Worm (Caenorhabditis elegans) whole organism, L3 larva: Measurements from ENCODE around the gene C05B5.1.
A peak's percentile ranks its signal among the peaks of the same experiment; 100 is the strongest.

Experiments
- R02D3.7 ChIP-seq: fragments of 150-350 bp; optimal IDR thresholded peaks from 2 replicates; lab custom pipeline; 2014; ENCODE audit warnings: missing biosample characterization, missing genetic modification characterization
- ceh-16 ChIP-seq: sonication (generic microtip); optimal IDR thresholded peaks from 2 replicates; lab custom pipeline; 2017; ENCODE audit warnings: missing biosample characterization, missing genetic modification characterization
- ceh-28 ChIP-seq: fragments of 150-350 bp; optimal IDR thresholded peaks from 2 replicates; lab custom pipeline; 2014; ENCODE audit warnings: missing biosample characterization, missing genetic modification reagents, missing genetic modification characterization
- daf-12 ChIP-seq: fragments of 150-350 bp; optimal IDR thresholded peaks from 2 replicates; lab custom pipeline; 2014; ENCODE audit warnings: missing biosample characterization, missing genetic modification reagents, missing genetic modification characterization
- egl-27 ChIP-seq: sonication (generic microtip); optimal IDR thresholded peaks from 4 replicates; lab custom pipeline; 2017; ENCODE audit warnings: missing biosample characterization, missing genetic modification reagents, missing genetic modification characterization
- egl-5 ChIP-seq: fragments of 150-350 bp; optimal IDR thresholded peaks from 2 replicates; lab custom pipeline; 2017; ENCODE audit warnings: missing biosample characterization, missing genetic modification reagents, missing genetic modification characterization, inconsistent platforms
- eor-1 ChIP-seq, 2 experiments: fragments of 150-350 bp; optimal IDR thresholded peaks; 2 replicates each; lab custom pipeline; 2014 to 2018; ENCODE audit warnings: missing biosample characterization in 2 of 2, missing genetic modification characterization in 2 of 2
- fkh-10 ChIP-seq: sonication (generic microtip); optimal IDR thresholded peaks from 2 replicates; lab custom pipeline; 2017; ENCODE audit warnings: missing biosample characterization, missing genetic modification reagents, missing genetic modification characterization
- fkh-2 ChIP-seq: fragments of 150-350 bp; optimal IDR thresholded peaks from 2 replicates; lab custom pipeline; 2014; ENCODE audit warnings: missing biosample characterization, missing genetic modification reagents, missing genetic modification characterization
- fos-1 ChIP-seq: fragments of 150-350 bp; optimal IDR thresholded peaks from 2 replicates; lab custom pipeline; 2014; ENCODE audit warnings: missing biosample characterization, missing genetic modification characterization
- hmg-11 ChIP-seq: sonication (generic microtip); optimal IDR thresholded peaks from 2 replicates; lab custom pipeline; 2016; ENCODE audit warnings: missing genetic modification characterization, missing compliant biosample characterization
- lin-15B ChIP-seq: fragments of 150-350 bp; optimal IDR thresholded peaks from 2 replicates; lab custom pipeline; 2014; ENCODE audit warnings: missing biosample characterization, missing genetic modification characterization
- lin-39 ChIP-seq: fragments of 150-350 bp; optimal IDR thresholded peaks from 2 replicates; lab custom pipeline; 2018; ENCODE audit warnings: missing biosample characterization, missing genetic modification reagents, missing genetic modification characterization
- mdl-1 ChIP-seq: fragments of 150-350 bp; optimal IDR thresholded peaks from 2 replicates; lab custom pipeline; 2014; ENCODE audit warnings: missing biosample characterization, missing genetic modification characterization
- mml-1 ChIP-seq: fragments of 150-350 bp; sonication (generic microtip); optimal IDR thresholded peaks from 3 replicates; lab custom pipeline; 2014; ENCODE audit warnings: missing biosample characterization, missing genetic modification characterization
- nfya-1 ChIP-seq: sonication (generic microtip); optimal IDR thresholded peaks from 2 replicates; lab custom pipeline; 2017; ENCODE audit warnings: missing genetic modification characterization, mild to moderate bottlenecking, missing compliant biosample characterization, antibody characterized with exemption, moderate library complexity; ENCODE audit not compliant: insufficient read depth
- nhr-11 ChIP-seq: fragments of 150-350 bp; optimal IDR thresholded peaks from 2 replicates; lab custom pipeline; 2014; ENCODE audit warnings: missing biosample characterization, missing genetic modification characterization
- nhr-12 ChIP-seq: fragments of 150-350 bp; optimal IDR thresholded peaks from 2 replicates; lab custom pipeline; 2014; ENCODE audit warnings: missing biosample characterization, missing genetic modification characterization
- nhr-23 ChIP-seq: fragments of 150-350 bp; optimal IDR thresholded peaks from 2 replicates; lab custom pipeline; 2014; ENCODE audit warnings: missing biosample characterization, missing genetic modification reagents, missing genetic modification characterization
- nhr-237 ChIP-seq: fragments of 150-350 bp; optimal IDR thresholded peaks from 2 replicates; lab custom pipeline; 2014; ENCODE audit warnings: missing biosample characterization, missing genetic modification characterization
- nhr-25 ChIP-seq: sonication (generic microtip); optimal IDR thresholded peaks from 2 replicates; lab custom pipeline; 2017; ENCODE audit warnings: missing biosample characterization, missing genetic modification characterization
- nhr-28 ChIP-seq: fragments of 150-350 bp; optimal IDR thresholded peaks from 2 replicates; lab custom pipeline; 2014; ENCODE audit warnings: missing biosample characterization, missing genetic modification characterization
- nhr-67 ChIP-seq: fragments of 150-350 bp; optimal IDR thresholded peaks from 2 replicates; lab custom pipeline; 2014; ENCODE audit warnings: missing biosample characterization, missing genetic modification characterization
- nhr-76 ChIP-seq: fragments of 150-350 bp; sonication (generic microtip); optimal IDR thresholded peaks from 5 replicates; lab custom pipeline; 2014; ENCODE audit warnings: missing biosample characterization, missing genetic modification characterization
- pqm-1 ChIP-seq: fragments of 150-350 bp; optimal IDR thresholded peaks from 2 replicates; lab custom pipeline; 2017; ENCODE audit warnings: missing biosample characterization, missing genetic modification characterization, inconsistent platforms
- sea-2 ChIP-seq: fragments of 150-350 bp; sonication (generic microtip); optimal IDR thresholded peaks from 4 replicates; lab custom pipeline; 2014; ENCODE audit warnings: missing biosample characterization, missing genetic modification reagents, missing genetic modification characterization
- skn-1 ChIP-seq: fragments of 150-350 bp; optimal IDR thresholded peaks from 2 replicates; lab custom pipeline; 2014; ENCODE audit warnings: missing biosample characterization, missing genetic modification characterization
- snpc-4 ChIP-seq: fragments of 150-350 bp; optimal IDR thresholded peaks from 2 replicates; lab custom pipeline; 2014; ENCODE audit warnings: missing biosample characterization, missing genetic modification characterization
- tbx-2 ChIP-seq: sonication (generic microtip); optimal IDR thresholded peaks from 2 replicates; lab custom pipeline; 2016; ENCODE audit warnings: mild to moderate bottlenecking, missing genetic modification characterization, missing compliant biosample characterization
- unc-39 ChIP-seq: sonication (generic microtip); optimal IDR thresholded peaks from 4 replicates; lab custom pipeline; 2017; ENCODE audit warnings: missing biosample characterization, missing genetic modification characterization
- unc-62 ChIP-seq: fragments of 150-350 bp; sonication (generic microtip); optimal IDR thresholded peaks from 4 replicates; lab custom pipeline; 2014; ENCODE audit warnings: missing biosample characterization, missing genetic modification reagents, missing genetic modification characterization
- zag-1 ChIP-seq: fragments of 150-350 bp; optimal IDR thresholded peaks from 2 replicates; lab custom pipeline; 2014; ENCODE audit warnings: missing biosample characterization, missing genetic modification characterization
- ztf-11 ChIP-seq: fragments of 150-350 bp; optimal IDR thresholded peaks from 2 replicates; lab custom pipeline; 2014; ENCODE audit warnings: missing biosample characterization, missing genetic modification characterization
- ztf-4 ChIP-seq: fragments of 150-350 bp; optimal IDR thresholded peaks from 2 replicates; lab custom pipeline; 2014; ENCODE audit warnings: missing biosample characterization, missing genetic modification characterization

C05B5.1 gene

ce11 chrIII:9988352-9988751, at the start of gene C05B5.1:
Gene C05B5.1 (minus strand): TSS chrIII:9988452.
- TF ChIP-seq nfya-1 (tag; lab: Kevin White, UChicago), result no peak

- TF ChIP-seq mml-1, result no peak
- peak; percentile 1 for TF ChIP-seq fkh-10 (GFP tag; lab: Kevin White, UChicago)
Measured at ce11 chrIII:10037150-10037549, 48.9 kb upstream of the C05B5.1 start, which contains the start of gene M04D8.7. Gene M04D8.7 (plus strand): TSS chrIII:10037450.

- peak; percentile 79 for TF ChIP-seq nhr-11 (tag; lab: Kevin White, UChicago)
- no peak for TF ChIP-seq egl-27
Measured at ce11 chrIII:10035783-10036182, 47.5 kb upstream of the C05B5.1 start, which contains the start of gene xbx-3. Gene xbx-3 (plus strand): TSS chrIII:10035945.

ce11 chrIII:10033881-10034280, 45.6 kb upstream of the C05B5.1 start, which contains the start of gene M04D8.8:
Gene M04D8.8 (plus strand): TSS chrIII:10034181.
- TF ChIP-seq daf-12 (tag; lab: Kevin White, UChicago) (no peak), ceh-28 (no peak), nhr-11 (tag; lab: Kevin White, UChicago) (no peak), lin-15B (tag; lab: Kevin White, UChicago) (no peak), egl-27 (no peak), mdl-1 (tag; lab: Kevin White, UChicago) (no peak), pqm-1 (no peak), sea-2 (GFP tag; lab: Kevin White, UChicago) (no peak), eor-1 (tag; optimal IDR thresholded peaks at IDR 0.05; lab: Kevin White, UChicago) (no peak), nhr-12 (tag; lab: Kevin White, UChicago) (no peak), nhr-23 (tag; lab: Kevin White, UChicago) (no peak), hmg-11 (tag; lab: Kevin White, UChicago) (no peak)

ce11 chrIII:10033213-10033612, 45.0 kb upstream of the C05B5.1 start, which contains the start of gene M04D8.5:
Gene M04D8.5 (minus strand): TSS chrIII:10033313.
- TF ChIP-seq nhr-28, result no peak
- TF ChIP-seq ztf-11 (tag; lab: Kevin White, UChicago), result no peak
- TF ChIP-seq lin-39 (tag; lab: Kevin White, UChicago), result no peak
- TF ChIP-seq ztf-4 (tag; lab: Kevin White, UChicago), result no peak
- TF ChIP-seq nhr-67, result no peak
- no peak for TF ChIP-seq unc-62 (GFP tag; lab: Kevin White, UChicago)
- TF ChIP-seq ceh-16, result no peak
- no peak for TF ChIP-seq nhr-237 (tag; lab: Kevin White, UChicago)
- TF ChIP-seq skn-1 (tag; lab: Kevin White, UChicago), result no peak
- TF ChIP-seq ceh-28, result no peak
- TF ChIP-seq unc-39 (tag; lab: Kevin White, UChicago), result no peak
- no peak for TF ChIP-seq fkh-2
- no peak for TF ChIP-seq nhr-76 (tag; lab: Kevin White, UChicago)
- TF ChIP-seq R02D3.7 (tag; lab: Kevin White, UChicago), result no peak
- TF ChIP-seq zag-1 (tag; lab: Kevin White, UChicago), result no peak
- no peak for TF ChIP-seq tbx-2
- no peak for TF ChIP-seq nfya-1 (tag; lab: Kevin White, UChicago)
- TF ChIP-seq snpc-4 (tag; lab: Kevin White, UChicago), result no peak
- no peak for TF ChIP-seq nhr-25
- TF ChIP-seq, all 47 proteins: peak for 0

- TF ChIP-seq snpc-4 (tag; lab: Kevin White, UChicago) (no peak), daf-12 (tag; lab: Kevin White, UChicago) (no peak), eor-1 (tag; optimal IDR thresholded peaks at IDR 0.05; lab: Kevin White, UChicago) (no peak), egl-5 (tag; lab: Kevin White, UChicago) (no peak), fos-1 (no peak)
Measured at ce11 chrIII:10030549-10030948, 42.3 kb upstream of the C05B5.1 start, which contains the start of gene M04D8.4. Gene M04D8.4 (minus strand): TSS chrIII:10030649.
